Worm (Caenorhabditis elegans) whole organism, L4 larva: ENCODE data around the gene C35B1.8.

ENCODE experiments used
- F37D6.2 ChIP-seq: sonication (generic microtip); optimal IDR thresholded peaks from 2 replicates; lab custom pipeline; 2016; ENCODE audit warnings: mild to moderate bottlenecking, missing genetic modification characterization, missing compliant biosample characterization
- F44E2.7 ChIP-seq: fragments of 200-800 bp; sonication (Bioruptor generic); IDR thresholded peaks from 2 replicates; pipeline ENCODE4 v2.1.2; 2022; ENCODE audit warnings: missing genetic modification characterization, missing compliant biosample characterization
- F49E8.2 ChIP-seq: sonication (generic microtip); optimal IDR thresholded peaks from 2 replicates; lab custom pipeline; 2016; ENCODE audit warnings: missing compliant biosample characterization, mild to moderate bottlenecking, missing genetic modification characterization, borderline replicate concordance
- R02D3.7 ChIP-seq: fragments of 150-350 bp; sonication (generic microtip); optimal IDR thresholded peaks from 3 replicates; lab custom pipeline; 2014; ENCODE audit warnings: missing biosample characterization, missing genetic modification characterization
- Y105C5A.15 ChIP-seq: fragments of 200-800 bp; sonication (Bioruptor generic); IDR thresholded peaks from 2 replicates; pipeline ENCODE4 v1.3.6; 2022; ENCODE audit warnings: missing genetic modification characterization, missing compliant biosample characterization
- Y48G9A.11 ChIP-seq: fragments of 200-800 bp; sonication (Bioruptor generic); IDR thresholded peaks from 2 replicates; pipeline ENCODE4 v1.3.6; 2022; ENCODE audit warnings: missing genetic modification reagents, missing genetic modification characterization, missing compliant biosample characterization
- Y75B8A.6 ChIP-seq: fragments of 200-800 bp; sonication (Bioruptor generic); IDR thresholded peaks from 2 replicates; pipeline ENCODE4 v1.3.6; 2022; ENCODE audit warnings: missing genetic modification reagents, missing genetic modification characterization, missing compliant biosample characterization
- aha-1 ChIP-seq: fragments of 150-350 bp; peaks from one replicate; lab custom pipeline; 2014; ENCODE audit warnings: missing biosample characterization, missing genetic modification characterization
- ama-1 ChIP-seq: fragments of 150-350 bp; optimal IDR thresholded peaks from 2 replicates; lab custom pipeline; 2014; ENCODE audit warnings: inconsistent platforms, mixed read lengths
- attf-4 ChIP-seq: sonication (generic microtip); optimal IDR thresholded peaks from 3 replicates; lab custom pipeline; 2017; ENCODE audit warnings: missing biosample characterization, missing genetic modification characterization
- ceh-20 ChIP-seq: fragments of 200-800 bp; sonication (Bioruptor generic); IDR thresholded peaks from 2 replicates; pipeline ENCODE4 v1.3.6; 2022; ENCODE audit warnings: missing genetic modification reagents, missing genetic modification characterization, missing compliant biosample characterization
- ceh-28 ChIP-seq: fragments of 150-350 bp; optimal IDR thresholded peaks from 2 replicates; lab custom pipeline; 2014; ENCODE audit warnings: missing biosample characterization, missing genetic modification reagents, missing genetic modification characterization
- ces-1 ChIP-seq: fragments of 150-350 bp; sonication (generic microtip); optimal IDR thresholded peaks from 4 replicates; lab custom pipeline; 2014; ENCODE audit warnings: missing biosample characterization, missing genetic modification reagents, missing genetic modification characterization
- cey-2 ChIP-seq: sonication (generic microtip); optimal IDR thresholded peaks from 3 replicates; lab custom pipeline; 2017; ENCODE audit warnings: missing genetic modification characterization, mild to moderate bottlenecking, missing compliant biosample characterization, antibody characterized with exemption, borderline replicate concordance; ENCODE audit not compliant: insufficient read depth
- daf-16 ChIP-seq, 3 experiments: sonication (generic microtip); optimal IDR thresholded peaks; 2 replicates each; lab custom pipeline; 2016 to 2017; ENCODE audit warnings: missing genetic modification characterization in 3 of 3, missing genetic modification reagents in 3 of 3, mild to moderate bottlenecking in 2 of 3, missing compliant biosample characterization in 2 of 3, missing biosample characterization in 1 of 3, moderate library complexity in 1 of 3
- dmd-8 ChIP-seq: fragments of 200-800 bp; sonication (Bioruptor generic); IDR thresholded peaks from 2 replicates; pipeline ENCODE4 v1.3.6; 2022; ENCODE audit warnings: missing genetic modification characterization, missing compliant biosample characterization
- dpl-1 ChIP-seq: fragments of 150-350 bp; optimal IDR thresholded peaks from 2 replicates; lab custom pipeline; 2014; ENCODE audit warnings: missing biosample characterization, missing genetic modification reagents, missing genetic modification characterization
- fos-1 ChIP-seq: fragments of 150-350 bp; optimal IDR thresholded peaks from 2 replicates; lab custom pipeline; 2014; ENCODE audit warnings: missing biosample characterization, missing genetic modification characterization
- gei-8 ChIP-seq: fragments of 200-800 bp; sonication (Bioruptor generic); optimal IDR thresholded peaks from 2 replicates; lab custom pipeline; 2018; ENCODE audit warnings: mild to moderate bottlenecking, missing genetic modification characterization, missing compliant biosample characterization
- hlh-11 ChIP-seq: fragments of 200-800 bp; sonication (Bioruptor generic); optimal IDR thresholded peaks from 2 replicates; lab custom pipeline; 2018; ENCODE audit warnings: mild to moderate bottlenecking, missing genetic modification characterization, missing compliant biosample characterization
- hlh-30 ChIP-seq: sonication (generic microtip); optimal IDR thresholded peaks from 2 replicates; lab custom pipeline; 2017; ENCODE audit warnings: antibody characterized with exemption, mild to moderate bottlenecking, missing genetic modification characterization, missing compliant biosample characterization; ENCODE audit not compliant: insufficient read depth
- lin-1 ChIP-seq: fragments of 200-800 bp; sonication (Bioruptor generic); IDR thresholded peaks from 2 replicates; pipeline ENCODE4 v1.3.6; 2022; ENCODE audit warnings: missing genetic modification reagents, missing genetic modification characterization, missing compliant biosample characterization
- lsy-2 ChIP-seq, 2 experiments: fragments of 150-350 bp in 1 of 2; sonication (generic microtip) in 1 of 2; optimal IDR thresholded peaks; 2 replicates each; lab custom pipeline; 2014 to 2017; ENCODE audit warnings: missing biosample characterization in 2 of 2, missing genetic modification characterization in 2 of 2
- madf-9 ChIP-seq: fragments of 200-800 bp; sonication (Bioruptor generic); conservative IDR thresholded peaks from 2 replicates; pipeline ENCODE4 v1.3.6; 2022; ENCODE audit warnings: missing genetic modification reagents, missing genetic modification characterization, missing compliant biosample characterization
- mep-1 ChIP-seq: fragments of 150-350 bp; sonication (generic microtip); optimal IDR thresholded peaks from 3 replicates; lab custom pipeline; 2014; ENCODE audit warnings: missing biosample characterization, missing genetic modification characterization
- mxl-3 ChIP-seq: fragments of 200-800 bp; sonication (Bioruptor generic); optimal IDR thresholded peaks from 2 replicates; lab custom pipeline; 2018; ENCODE audit warnings: mild to moderate bottlenecking, missing genetic modification characterization, missing compliant biosample characterization
- nhr-28 ChIP-seq: fragments of 150-350 bp; optimal IDR thresholded peaks from 2 replicates; lab custom pipeline; 2014; ENCODE audit warnings: missing biosample characterization, missing genetic modification characterization
- nhr-41 ChIP-seq: fragments of 200-800 bp; sonication (Bioruptor generic); IDR thresholded peaks from 2 replicates; pipeline ENCODE4 v1.3.6; 2022; ENCODE audit warnings: missing genetic modification reagents, missing genetic modification characterization, missing compliant biosample characterization
- nhr-77 ChIP-seq: fragments of 150-350 bp; optimal IDR thresholded peaks from 2 replicates; lab custom pipeline; 2014; ENCODE audit warnings: missing biosample characterization, missing genetic modification characterization
- saeg-2 ChIP-seq: fragments of 200-800 bp; sonication (Bioruptor generic); IDR thresholded peaks from 2 replicates; pipeline ENCODE4 v1.3.6; 2022; ENCODE audit warnings: missing genetic modification reagents, missing genetic modification characterization, missing compliant biosample characterization
- skn-1 ChIP-seq: fragments of 150-350 bp; optimal IDR thresholded peaks from 2 replicates; lab custom pipeline; 2014; ENCODE audit warnings: missing biosample characterization, missing genetic modification characterization
- spr-1 ChIP-seq: sonication (generic microtip); optimal IDR thresholded peaks from 2 replicates; lab custom pipeline; 2016; ENCODE audit warnings: mild to moderate bottlenecking, missing genetic modification characterization, missing compliant biosample characterization
- tag-97 ChIP-seq: fragments of 200-800 bp; sonication (Bioruptor generic); IDR thresholded peaks from 2 replicates; pipeline ENCODE4 v1.3.6; 2022; ENCODE audit warnings: missing genetic modification characterization, missing compliant biosample characterization
- unc-39 ChIP-seq: sonication (generic microtip); optimal IDR thresholded peaks from 2 replicates; lab custom pipeline; 2017; ENCODE audit warnings: missing biosample characterization, missing genetic modification characterization
- unc-62 ChIP-seq, 3 experiments: fragments of 150-350 bp in 1 of 3; sonication (generic microtip); optimal IDR thresholded peaks in 2 of 3; peaks in 1 of 3; 1 replicate in 1 of 3; 2 replicates in 2 of 3; lab custom pipeline; 2014 to 2017; ENCODE audit warnings: missing biosample characterization in 3 of 3, missing genetic modification characterization in 3 of 3, missing genetic modification reagents in 3 of 3, missing genotype in 1 of 3
- vab-7 ChIP-seq: fragments of 200-800 bp; sonication (Bioruptor generic); IDR thresholded peaks from 2 replicates; pipeline ENCODE4 v1.3.6; 2022; ENCODE audit warnings: missing genetic modification reagents, missing genetic modification characterization, missing compliant biosample characterization
- zfp-2 ChIP-seq: sonication (generic microtip); optimal IDR thresholded peaks from 2 replicates; lab custom pipeline; 2016; ENCODE audit warnings: mild to moderate bottlenecking, missing genetic modification characterization, missing compliant biosample characterization
- ztf-11 ChIP-seq: fragments of 150-350 bp; optimal IDR thresholded peaks from 2 replicates; lab custom pipeline; 2014; ENCODE audit warnings: missing biosample characterization, missing genetic modification characterization
- ztf-7 ChIP-seq: fragments of 150-350 bp; optimal IDR thresholded peaks from 2 replicates; lab custom pipeline; 2014; ENCODE audit warnings: missing biosample characterization, missing genetic modification characterization

Gene C35B1.8

ce11 chrIV:4112387-4112786, 33.6 kb upstream of the C35B1.8 start, which contains the start of gene F49F1.14:
Gene F49F1.14, minus strand, starts transcription at chrIV:4112487.
- TF ChIP-seq dmd-8 (GFP tag; lab: Robert Waterston, UW): no peak

DNA sequence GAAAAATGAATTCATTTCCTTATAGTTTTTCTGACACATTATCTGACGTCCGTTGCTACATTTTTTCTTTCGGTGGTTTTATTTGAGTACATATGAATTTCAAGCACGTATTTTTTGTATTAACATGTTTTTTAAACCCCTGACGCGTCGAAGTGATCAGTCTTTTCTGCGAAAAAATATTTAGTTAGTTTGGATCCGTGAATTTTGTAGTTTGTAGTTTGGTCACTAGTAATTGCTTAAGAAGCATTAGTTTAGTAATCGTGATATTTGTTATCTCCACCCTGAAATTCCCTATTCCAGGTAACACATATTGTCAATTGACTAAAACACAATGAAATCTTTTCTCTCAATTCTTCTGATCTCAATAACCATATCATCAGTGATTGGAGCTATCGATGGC, 30.0 kb upstream of the C35B1.8 start, which contains the start of gene C35B1.7:
Gene C35B1.7 (plus strand): TSS at position 301 of the 400 bp plus-strand sequence.
- TF ChIP-seq zfp-2 (tag; lab: Kevin White, UChicago): no peak
- TF ChIP-seq mep-1 (tag; lab: Kevin White, UChicago): no peak
- no peak for TF ChIP-seq nhr-28 (tag; lab: Kevin White, UChicago)
- TF ChIP-seq ces-1 (GFP tag; lab: Kevin White, UChicago): no peak
- TF ChIP-seq ztf-11 (tag; lab: Kevin White, UChicago): no peak
- TF ChIP-seq skn-1 (tag; lab: Kevin White, UChicago): no peak
- no peak for TF ChIP-seq nhr-77
- TF ChIP-seq F44E2.7 (GFP tag; lab: Robert Waterston, UW): no peak
- TF ChIP-seq unc-39 (tag; lab: Kevin White, UChicago): no peak
- no peak for TF ChIP-seq gei-8 (GFP tag; lab: Kevin White, UChicago)

DNA sequence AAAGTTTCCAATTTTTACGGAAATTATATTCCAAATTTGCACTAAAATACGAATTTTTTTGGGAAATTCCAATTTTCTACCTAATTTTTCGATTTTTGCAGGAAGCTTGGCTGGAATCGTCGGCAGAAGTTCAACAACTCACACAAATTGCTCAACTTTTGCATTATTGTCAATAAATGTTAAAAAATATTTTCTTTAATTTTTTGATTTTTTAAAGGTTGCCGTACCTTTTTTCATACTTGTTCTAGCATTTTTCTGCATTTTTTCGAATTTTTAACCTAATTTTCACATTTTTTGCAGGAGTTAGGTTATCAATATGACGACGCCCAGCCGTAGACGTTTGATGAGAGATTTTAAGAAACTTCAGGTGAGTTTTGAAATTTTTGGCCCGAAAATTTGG, 23.9 kb upstream of the C35B1.8 start, which contains the start of gene ubc-1:
Gene ubc-1 (plus strand): TSS at position 301 of the 400 bp plus-strand sequence.
- TF ChIP-seq unc-62 (GFP tag; optimal IDR thresholded peaks at IDR 0.05 in 1 of 2; lab: Kevin White, UChicago) (peak in 1 of 2 experiments; percentile 58), unc-62 (tag; optimal IDR thresholded peaks at IDR 0.05; lab: Kevin White, UChicago) (no peak), ztf-7 (tag; lab: Kevin White, UChicago) (no peak), vab-7 (GFP tag; lab: Robert Waterston, UW) (no peak), mxl-3 (GFP tag; lab: Kevin White, UChicago) (no peak)

ce11 chrIV:4099773-4100172, 21.0 kb upstream of the C35B1.8 start:
- TF ChIP-seq hlh-30 (tag; lab: Kevin White, UChicago) (peak; percentile 45), Y105C5A.15 (GFP tag; lab: Robert Waterston, UW) (no peak), daf-16 (GFP tag; optimal IDR thresholded peaks at IDR 0.05; lab: Kevin White, UChicago) (peak in 1 of 2 experiments; percentile 95), daf-16 (tag; optimal IDR thresholded peaks at IDR 0.05; lab: Kevin White, UChicago) (no peak)

DNA sequence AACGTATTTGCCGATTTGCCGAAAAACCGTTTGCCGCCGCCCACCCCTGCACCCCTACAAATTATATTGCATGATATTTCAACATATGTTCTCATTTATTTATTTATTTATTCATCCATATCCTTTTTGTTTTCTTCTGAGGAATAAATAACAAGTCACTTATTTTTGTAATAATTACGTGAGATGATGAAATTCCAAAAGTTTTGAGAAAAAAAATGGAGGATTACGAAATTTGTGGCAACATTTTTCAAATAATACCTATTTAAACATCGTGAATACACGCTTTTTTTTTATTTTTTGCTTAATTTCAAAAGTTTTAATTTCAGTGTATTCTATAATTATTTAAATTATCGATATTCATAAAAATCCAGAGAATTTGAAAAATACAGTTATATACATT, 18.1 kb upstream of the C35B1.8 start:
- TF ChIP-seq ceh-28 (no peak), saeg-2 (GFP tag; lab: Robert Waterston, UW) (no peak), dpl-1 (no peak), Y48G9A.11 (GFP tag; lab: Robert Waterston, UW) (no peak), madf-9 (peak; percentile 26; the same call in 1 of the 2 replicates), hlh-30 (tag; lab: Kevin White, UChicago) (no peak), aha-1 (peak; percentile 61), unc-62 (GFP tag; optimal IDR thresholded peaks at IDR 0.05 in 1 of 2; lab: Kevin White, UChicago) (no peak), unc-62 (tag; optimal IDR thresholded peaks at IDR 0.05; lab: Kevin White, UChicago) (no peak), ztf-7 (tag; lab: Kevin White, UChicago) (no peak)
- TF ChIP-seq, all 104 proteins: peak for 2

DNA sequence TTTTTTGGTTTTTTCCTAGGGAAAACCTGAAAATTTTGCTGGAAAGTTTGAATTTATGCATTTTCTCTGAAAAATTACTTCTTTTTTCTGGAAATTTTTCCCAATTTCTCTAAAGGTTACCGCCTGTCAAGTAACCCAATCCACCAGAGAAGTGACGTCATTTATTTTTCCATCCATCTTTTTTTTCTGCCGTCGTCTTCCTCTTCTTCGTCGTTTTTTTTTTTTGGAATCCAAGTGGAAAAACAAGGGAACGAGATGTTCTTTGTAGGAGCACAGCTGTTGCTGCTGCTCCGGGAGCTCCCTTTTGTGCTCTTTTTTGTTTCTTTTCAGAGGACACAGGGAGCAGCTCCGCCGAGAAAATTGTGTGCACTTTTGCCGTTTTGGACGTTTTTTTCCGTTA, 15.6 kb upstream of the C35B1.8 start:
- no peak for TF ChIP-seq lin-1 (GFP tag; lab: Robert Waterston, UW)
- TF ChIP-seq lsy-2 (tag; optimal IDR thresholded peaks at IDR 0.05; lab: Kevin White, UChicago): peak in 1 of 2 experiments; percentile 12
- no peak for TF ChIP-seq F44E2.7 (GFP tag; lab: Robert Waterston, UW)
- no peak for TF ChIP-seq cey-2
- no peak for TF ChIP-seq ama-1
- 0 out of 2 replicates have a peak, but pooled peaks have one; percentile 20 for TF ChIP-seq ceh-20 (GFP tag; lab: Robert Waterston, UW)
- no peak for TF ChIP-seq spr-1 (tag; lab: Kevin White, UChicago)
- TF ChIP-seq nhr-41 (GFP tag; lab: Robert Waterston, UW): no peak
- no peak for TF ChIP-seq ceh-28
- TF ChIP-seq R02D3.7 (tag; lab: Kevin White, UChicago): no peak
- TF ChIP-seq fos-1 (tag; lab: Kevin White, UChicago): no peak
- no peak for TF ChIP-seq attf-4 (tag; lab: Kevin White, UChicago)
- peak; percentile 16 for TF ChIP-seq hlh-11 (tag; lab: Kevin White, UChicago)
- TF ChIP-seq ztf-11 (tag; lab: Kevin White, UChicago): no peak
- TF ChIP-seq tag-97 (GFP tag; lab: Robert Waterston, UW): no peak
- no peak for TF ChIP-seq vab-7 (GFP tag; lab: Robert Waterston, UW)
- TF ChIP-seq F49E8.2 (tag; lab: Kevin White, UChicago): no peak
- no peak for TF ChIP-seq F37D6.2 (tag; lab: Kevin White, UChicago)
- no peak for TF ChIP-seq Y75B8A.6 (GFP tag; lab: Robert Waterston, UW)
- TF ChIP-seq daf-16 (GFP tag; optimal IDR thresholded peaks at IDR 0.05; lab: Kevin White, UChicago): peak in 1 of 2 experiments; percentile 69
- TF ChIP-seq daf-16 (tag; optimal IDR thresholded peaks at IDR 0.05; lab: Kevin White, UChicago): no peak
- TF ChIP-seq ces-1 (GFP tag; lab: Kevin White, UChicago): no peak
